Worm (Caenorhabditis elegans) whole organism, L1 larva: ENCODE measurements around the gene C03F11.4.

Experiments used
- C04F5.9 ChIP-seq: sonication (generic microtip); optimal IDR thresholded peaks from 2 replicates; lab custom pipeline; 2016; ENCODE audit warnings: missing genetic modification characterization, missing compliant biosample characterization
- Y116A8C.19 ChIP-seq: sonication (generic microtip); optimal IDR thresholded peaks from 2 replicates; lab custom pipeline; 2016; ENCODE audit warnings: missing compliant biosample characterization, missing genetic modification characterization, borderline replicate concordance
- ceh-82 ChIP-seq, 3 experiments: fragments of 150-350 bp in 1 of 3; sonication (generic microtip) in 2 of 3; optimal IDR thresholded peaks; 2 replicates each; lab custom pipeline; 2014 to 2017; ENCODE audit warnings: missing biosample characterization in 3 of 3, missing genetic modification characterization in 3 of 3
- ceh-90 ChIP-seq: sonication (generic microtip); optimal IDR thresholded peaks from 2 replicates; lab custom pipeline; 2016; ENCODE audit warnings: missing genetic modification characterization, missing compliant biosample characterization
- dpl-1 ChIP-seq, 3 experiments: fragments of 150-350 bp in 2 of 3; sonication (generic microtip) in 1 of 3; optimal IDR thresholded peaks; 2 replicates each; lab custom pipeline; 2014 to 2017; ENCODE audit warnings: missing biosample characterization in 3 of 3, missing genetic modification characterization in 3 of 3, missing genetic modification reagents in 3 of 3
- dsc-1 ChIP-seq: sonication (generic microtip); optimal IDR thresholded peaks from 2 replicates; lab custom pipeline; 2016; ENCODE audit warnings: mild to moderate bottlenecking, missing genetic modification characterization, missing compliant biosample characterization
- efl-1 ChIP-seq, 4 experiments: fragments of 150-350 bp; optimal IDR thresholded peaks in 3 of 4; peaks in 1 of 4; 1 replicate in 1 of 4; 2 replicates in 3 of 4; lab custom pipeline; 2014; ENCODE audit warnings: missing biosample characterization in 2 of 4, missing genetic modification characterization in 2 of 4, missing genetic modification reagents in 2 of 4
- egl-13 ChIP-seq: sonication (generic microtip); optimal IDR thresholded peaks from 2 replicates; lab custom pipeline; 2016; ENCODE audit warnings: missing genotype, missing genetic modification reagents, missing genetic modification characterization, missing compliant biosample characterization
- elt-2 ChIP-seq: sonication (generic microtip); optimal IDR thresholded peaks from 2 replicates; lab custom pipeline; 2016; ENCODE audit warnings: missing genetic modification characterization, mild to moderate bottlenecking, inconsistent platforms, missing compliant biosample characterization, missing genetic modification reagents
- elt-3 ChIP-seq, 6 experiments: fragments of 150-350 bp in 1 of 6; sonication (generic microtip); optimal IDR thresholded peaks; 2 replicates each; lab custom pipeline; 2017 to 2018; ENCODE audit warnings: missing biosample characterization in 6 of 6, missing genetic modification characterization in 6 of 6, inconsistent platforms in 1 of 6
- fkh-4 ChIP-seq: sonication (generic microtip); optimal IDR thresholded peaks from 2 replicates; lab custom pipeline; 2016; ENCODE audit warnings: missing compliant biosample characterization, missing genetic modification characterization, borderline replicate concordance
- hlh-17 ChIP-seq: fragments of 200-800 bp; sonication (Bioruptor generic); optimal IDR thresholded peaks from 2 replicates; lab custom pipeline; 2018; ENCODE audit warnings: missing genetic modification characterization, mild to moderate bottlenecking, missing compliant biosample characterization, moderate library complexity, borderline replicate concordance
- hlh-4 ChIP-seq: sonication (generic microtip); optimal IDR thresholded peaks from 2 replicates; lab custom pipeline; 2016; ENCODE audit warnings: mild to moderate bottlenecking, missing genetic modification characterization, missing compliant biosample characterization
- irx-1 ChIP-seq: sonication (generic microtip); optimal IDR thresholded peaks from 2 replicates; lab custom pipeline; 2016; ENCODE audit warnings: missing genetic modification characterization, missing compliant biosample characterization
- jun-1 ChIP-seq: fragments of 150-350 bp; optimal IDR thresholded peaks from 2 replicates; lab custom pipeline; 2014; ENCODE audit warnings: missing biosample characterization, missing genetic modification reagents, missing genetic modification characterization
- lin-15B ChIP-seq: fragments of 150-350 bp; sonication (generic microtip); optimal IDR thresholded peaks from 3 replicates; lab custom pipeline; 2014; ENCODE audit warnings: missing biosample characterization, missing genetic modification characterization
- mdl-1 ChIP-seq, 2 experiments: fragments of 150-350 bp; optimal IDR thresholded peaks; 2 replicates each; lab custom pipeline; 2014 to 2017; ENCODE audit warnings: missing biosample characterization in 2 of 2, missing genetic modification characterization in 2 of 2, inconsistent platforms in 1 of 2
- mef-2 ChIP-seq: fragments of 150-350 bp; optimal IDR thresholded peaks from 2 replicates; lab custom pipeline; 2014; ENCODE audit warnings: missing biosample characterization, missing genetic modification characterization
- nhr-20 ChIP-seq: sonication (generic microtip); optimal IDR thresholded peaks from 2 replicates; lab custom pipeline; 2016; ENCODE audit warnings: mild to moderate bottlenecking, missing genetic modification characterization, missing compliant biosample characterization
- nhr-237 ChIP-seq: fragments of 150-350 bp; optimal IDR thresholded peaks from 2 replicates; lab custom pipeline; 2014; ENCODE audit warnings: missing biosample characterization, missing genetic modification characterization
- nhr-28 ChIP-seq: fragments of 150-350 bp; optimal IDR thresholded peaks from 2 replicates; lab custom pipeline; 2014; ENCODE audit warnings: missing biosample characterization, missing genetic modification characterization
- nhr-76 ChIP-seq: sonication (generic microtip); optimal IDR thresholded peaks from 2 replicates; lab custom pipeline; 2017; ENCODE audit warnings: missing biosample characterization, missing genetic modification characterization
- nhr-77 ChIP-seq: fragments of 150-350 bp; optimal IDR thresholded peaks from 2 replicates; lab custom pipeline; 2014; ENCODE audit warnings: missing biosample characterization, missing genetic modification characterization
- nhr-84 ChIP-seq: sonication (generic microtip); optimal IDR thresholded peaks from 2 replicates; lab custom pipeline; 2017; ENCODE audit warnings: missing biosample characterization, missing genetic modification characterization
- nhr-90 ChIP-seq: sonication (generic microtip); optimal IDR thresholded peaks from 2 replicates; lab custom pipeline; 2016; ENCODE audit warnings: mild to moderate bottlenecking, missing genetic modification characterization, missing compliant biosample characterization; ENCODE audit not compliant: poor library complexity
- pag-3 ChIP-seq: sonication (generic microtip); optimal IDR thresholded peaks from 2 replicates; lab custom pipeline; 2017; ENCODE audit warnings: missing genetic modification characterization, mild to moderate bottlenecking, missing compliant biosample characterization, antibody characterized with exemption, borderline replicate concordance; ENCODE audit not compliant: insufficient read depth
- rnt-1 ChIP-seq: sonication (generic microtip); optimal IDR thresholded peaks from 2 replicates; lab custom pipeline; 2016; ENCODE audit warnings: mild to moderate bottlenecking, missing genetic modification characterization, moderate library complexity, missing compliant biosample characterization
- sptf-1 ChIP-seq: fragments of 150-350 bp; optimal IDR thresholded peaks from 2 replicates; lab custom pipeline; 2014; ENCODE audit warnings: missing biosample characterization, missing genetic modification characterization
- swsn-7 ChIP-seq: sonication (generic microtip); optimal IDR thresholded peaks from 2 replicates; lab custom pipeline; 2016; ENCODE audit warnings: missing genetic modification characterization, missing compliant biosample characterization
- unc-86 ChIP-seq: sonication (generic microtip); optimal IDR thresholded peaks from 2 replicates; lab custom pipeline; 2016; ENCODE audit warnings: missing genetic modification characterization, missing compliant biosample characterization
- vab-15 ChIP-seq: sonication (generic microtip); optimal IDR thresholded peaks from 2 replicates; lab custom pipeline; 2017; ENCODE audit warnings: missing genotype, mild to moderate bottlenecking, missing genetic modification characterization, missing compliant biosample characterization
- zag-1 ChIP-seq: fragments of 150-350 bp; optimal IDR thresholded peaks from 2 replicates; lab custom pipeline; 2014; ENCODE audit warnings: missing biosample characterization, missing genetic modification characterization

Gene C03F11.4

ce11 chrX:5382778-5383177 lies 23.5 kb downstream of the C03F11.4 start:
- TF ChIP-seq Y116A8C.19 (tag; lab: Kevin White, UChicago) (no peak), dsc-1 (peak; percentile 84)

ce11 chrX:5377307-5377706 lies 28.9 kb downstream of the C03F11.4 start, which contains the start of gene sek-5:
Gene sek-5, plus strand, starts transcription at chrX:5377607.
- no peak for TF ChIP-seq efl-1 (optimal IDR thresholded peaks at IDR 0.05; lab: Kevin White, UChicago)
- no peak for TF ChIP-seq efl-1 (GFP tag; optimal IDR thresholded peaks at IDR 0.05 in 1 of 2; lab: Kevin White, UChicago)
- TF ChIP-seq irx-1 (tag; lab: Kevin White, UChicago), result no peak
- no peak for TF ChIP-seq mef-2 (tag; lab: Kevin White, UChicago)
- TF ChIP-seq C04F5.9 (tag; lab: Kevin White, UChicago), result no peak
- no peak for TF ChIP-seq nhr-90 (tag; lab: Kevin White, UChicago)
- no peak for TF ChIP-seq elt-3 (tag; optimal IDR thresholded peaks at IDR 0.05; lab: Kevin White, UChicago)
- no peak for TF ChIP-seq vab-15 (tag; lab: Kevin White, UChicago)
- no peak for TF ChIP-seq jun-1 (tag; lab: Kevin White, UChicago)
- no peak for TF ChIP-seq swsn-7 (tag; lab: Kevin White, UChicago)
- TF ChIP-seq unc-86, result no peak
- TF ChIP-seq nhr-76 (tag; lab: Kevin White, UChicago), result no peak
- no peak for TF ChIP-seq zag-1 (tag; lab: Kevin White, UChicago)
- TF ChIP-seq fkh-4, result no peak
- no peak for TF ChIP-seq mdl-1 (tag; optimal IDR thresholded peaks at IDR 0.05; lab: Kevin White, UChicago)
- no peak for TF ChIP-seq ceh-90 (tag; lab: Kevin White, UChicago)
- no peak for TF ChIP-seq lin-15B (tag; lab: Kevin White, UChicago)
- TF ChIP-seq pag-3 (tag; lab: Kevin White, UChicago), result no peak
- TF ChIP-seq dsc-1, result no peak
- TF ChIP-seq hlh-4 (tag; lab: Kevin White, UChicago), result no peak

ce11 chrX:5374742-5375141 lies 31.5 kb downstream of the C03F11.4 start, which contains the start of gene sek-4:
Gene sek-4, plus strand, starts transcription at chrX:5375059.
- TF ChIP-seq elt-3 (tag; optimal IDR thresholded peaks at IDR 0.05; lab: Kevin White, UChicago) (no peak), dpl-1 (GFP tag; optimal IDR thresholded peaks at IDR 0.05; lab: Kevin White, UChicago) (no peak), nhr-237 (tag; lab: Kevin White, UChicago) (no peak), elt-2 (peak; percentile 42), nhr-84 (no peak)

ce11 chrX:5373597-5373996 lies 32.6 kb downstream of the C03F11.4 start:
- TF ChIP-seq nhr-28 (tag; lab: Kevin White, UChicago), result no peak
- no peak for TF ChIP-seq sptf-1 (tag; lab: Kevin White, UChicago)
- no peak for TF ChIP-seq ceh-82 (tag; optimal IDR thresholded peaks at IDR 0.05; lab: Kevin White, UChicago)
- TF ChIP-seq swsn-7 (tag; lab: Kevin White, UChicago), result no peak

ce11 chrX:5372638-5373037 lies 33.6 kb downstream of the C03F11.4 start, which contains the start of gene F35C8.8:
Gene F35C8.8, minus strand, starts transcription at chrX:5372639.
- no peak for TF ChIP-seq nhr-20 (tag; lab: Kevin White, UChicago)
- TF ChIP-seq jun-1 (tag; lab: Kevin White, UChicago), result no peak

- TF ChIP-seq nhr-77 (tag; lab: Kevin White, UChicago) (no peak), efl-1 (optimal IDR thresholded peaks at IDR 0.05; lab: Kevin White, UChicago) (no peak), efl-1 (GFP tag; optimal IDR thresholded peaks at IDR 0.05 in 1 of 2; lab: Kevin White, UChicago) (peak in 1 of 2 experiments; percentile 53), egl-13 (peak; percentile 58), hlh-17 (GFP tag; lab: Kevin White, UChicago) (no peak), rnt-1 (tag; lab: Kevin White, UChicago) (no peak), dsc-1 (peak; percentile 77)
These were observed 35.6 kb downstream of the C03F11.4 start for ce11 chrX:5370605-5371004.
